Worm (Caenorhabditis elegans): Measurements from ENCODE around the gene clc-20.

ce11 chrIII:853859-854359 lies 18.5 kb upstream of the clc-20 start, which contains the start of the genes rnp-5 and tag-51:
- no peak for TF ChIP-seq him-1 (tag; optimal IDR thresholded peaks at IDR 0.05)
- no peak for TF ChIP-seq dao-5 (tag; optimal IDR thresholded peaks at IDR 0.05)

Data from whole organism, L4/young adult.